Fruit fly (Drosophila melanogaster) whole organism, embryonic: ENCODE results near the gene CG5565.
A peak's percentile ranks its signal among the peaks of the same experiment; 100 is the strongest.

Source experiments
- Ada2b ChIP-seq: fragments of 200-800 bp; sonication (Bioruptor generic); IDR thresholded peaks from 2 replicates; pipeline ENCODE4 v1.3.6; 2022; ENCODE audit warnings: missing biosample characterization, missing genetic modification characterization
- Atf-2 ChIP-seq: fragments of 200-800 bp; sonication (Bioruptor generic); optimal IDR thresholded peaks from 2 replicates; lab custom pipeline; 2016; ENCODE audit warnings: missing biosample characterization, missing genetic modification characterization
- Bdp1 ChIP-seq: fragments of 200-800 bp; sonication (Bioruptor generic); optimal IDR thresholded peaks from 3 replicates; lab custom pipeline; 2016; ENCODE audit warnings: missing biosample characterization, missing genetic modification characterization
- CG10543 ChIP-seq: fragments of 200-800 bp; sonication (Bioruptor generic); optimal IDR thresholded peaks from 3 replicates; lab custom pipeline; 2017; ENCODE audit warnings: missing biosample characterization, mild to moderate bottlenecking, missing genetic modification characterization, moderate library complexity
- CG12104 ChIP-seq: fragments of 200-800 bp; sonication (Bioruptor generic); optimal IDR thresholded peaks from 3 replicates; lab custom pipeline; 2016; ENCODE audit warnings: missing biosample characterization, missing genetic modification characterization
- CG12155 ChIP-seq: fragments of 200-800 bp; sonication (Bioruptor generic); optimal IDR thresholded peaks from 3 replicates; lab custom pipeline; 2016; ENCODE audit warnings: missing biosample characterization, missing genetic modification characterization
- CG13775 ChIP-seq: fragments of 200-800 bp; sonication (Bioruptor generic); optimal IDR thresholded peaks from 3 replicates; lab custom pipeline; 2017; ENCODE audit warnings: missing biosample characterization, mild to moderate bottlenecking, missing genetic modification characterization
- CG15514 ChIP-seq: fragments of 200-800 bp; sonication (Bioruptor generic); optimal IDR thresholded peaks from 3 replicates; lab custom pipeline; 2017; ENCODE audit warnings: missing biosample characterization, missing genetic modification characterization, mild to moderate bottlenecking, moderate library complexity, missing genetic modification reagents
- CG18619 ChIP-seq: fragments of 200-800 bp; sonication (Bioruptor generic); optimal IDR thresholded peaks from 3 replicates; lab custom pipeline; 2017; ENCODE audit warnings: missing biosample characterization, mild to moderate bottlenecking, missing genetic modification characterization
- CG18764 ChIP-seq: fragments of 200-800 bp; sonication (Bioruptor generic); optimal IDR thresholded peaks from 3 replicates; lab custom pipeline; 2016; ENCODE audit warnings: missing biosample characterization, missing genetic modification characterization
- CG2202 ChIP-seq: fragments of 200-800 bp; sonication (Bioruptor generic); optimal IDR thresholded peaks from 2 replicates; lab custom pipeline; 2018; ENCODE audit warnings: missing biosample characterization, mild to moderate bottlenecking, missing genetic modification characterization
- CG32532 ChIP-seq: fragments of 200-800 bp; sonication (Bioruptor generic); IDR thresholded peaks from 2 replicates; pipeline ENCODE4 v1.3.6; 2022; ENCODE audit warnings: missing biosample characterization, missing genetic modification characterization
- CG32772 ChIP-seq: fragments of 200-800 bp; sonication (Bioruptor generic); IDR thresholded peaks from 2 replicates; pipeline ENCODE4 v1.3.6; 2022; ENCODE audit warnings: missing biosample characterization, missing genetic modification characterization
- CG34376 ChIP-seq: fragments of 200-800 bp; sonication (Bioruptor generic); optimal IDR thresholded peaks from 2 replicates; lab custom pipeline; 2018; ENCODE audit warnings: missing biosample characterization, mild to moderate bottlenecking, missing genetic modification characterization
- CG4328 ChIP-seq: fragments of 200-800 bp; sonication (Bioruptor generic); optimal IDR thresholded peaks from 3 replicates; lab custom pipeline; 2017; ENCODE audit warnings: missing biosample characterization, missing genetic modification reagents, missing genetic modification characterization
- CG8765 ChIP-seq: fragments of 200-800 bp; sonication (Bioruptor generic); IDR thresholded peaks from 2 replicates; pipeline ENCODE4 v1.3.6; 2022; ENCODE audit warnings: missing biosample characterization, missing genetic modification characterization
- CTCF ChIP-seq: fragments of 200-800 bp; sonication (Bioruptor generic); optimal IDR thresholded peaks from 2 replicates; lab custom pipeline; 2017; ENCODE audit warnings: missing biosample characterization, mild to moderate bottlenecking, missing genetic modification characterization, moderate library complexity
- Dek ChIP-seq: fragments of 200-800 bp; sonication (Bioruptor generic); optimal IDR thresholded peaks from 3 replicates; lab custom pipeline; 2019; ENCODE audit warnings: missing biosample characterization, mild to moderate bottlenecking, missing genetic modification characterization, moderate library complexity
- Doc2 ChIP-seq: fragments of 200-800 bp; sonication (Bioruptor generic); IDR thresholded peaks from 2 replicates; pipeline ENCODE4 v1.3.6; 2022; ENCODE audit warnings: missing biosample characterization, missing genetic modification characterization
- Doc3 ChIP-seq: fragments of 200-800 bp; sonication (Bioruptor generic); IDR thresholded peaks from 3 replicates; pipeline ENCODE4 v1.3.6; 2022; ENCODE audit warnings: missing biosample characterization, missing genetic modification characterization; ENCODE audit not compliant: partially characterized antibody
- ERR ChIP-seq: fragments of 200-800 bp; sonication (Bioruptor generic); optimal IDR thresholded peaks from 2 replicates; lab custom pipeline; 2016; ENCODE audit warnings: missing biosample characterization, missing genetic modification characterization
- Gug ChIP-seq: fragments of 200-800 bp; sonication (Bioruptor generic); IDR thresholded peaks from 4 replicates; pipeline ENCODE4 v1.3.6; 2022; ENCODE audit warnings: missing biosample characterization, missing genetic modification characterization
- HLH3B ChIP-seq: fragments of 200-800 bp; sonication (Bioruptor generic); IDR thresholded peaks from 2 replicates; pipeline ENCODE4 v1.3.6; 2022; ENCODE audit warnings: missing biosample characterization, missing genetic modification characterization
- MBD-R2 ChIP-seq: fragments of 200-800 bp; sonication (Bioruptor generic); IDR thresholded peaks from 2 replicates; pipeline ENCODE4 v1.3.6; 2022; ENCODE audit warnings: missing biosample characterization, missing genetic modification characterization
- NFAT ChIP-seq: fragments of 200-800 bp; sonication (Bioruptor generic); IDR thresholded peaks from 2 replicates; pipeline ENCODE4 v1.3.6; 2022; ENCODE audit warnings: missing biosample characterization, missing genetic modification characterization
- Ptx1 ChIP-seq: fragments of 200-800 bp; sonication (Bioruptor generic); IDR thresholded peaks from 2 replicates; pipeline ENCODE4 v1.3.6; 2022; ENCODE audit warnings: missing biosample characterization, missing genetic modification characterization
- Sry-δ ChIP-seq: fragments of 200-800 bp; sonication (Bioruptor generic); optimal IDR thresholded peaks from 2 replicates; lab custom pipeline; 2016; ENCODE audit warnings: missing biosample characterization, missing genetic modification characterization
- Vsx1 ChIP-seq: fragments of 200-800 bp; sonication (Bioruptor generic); optimal IDR thresholded peaks from 2 replicates; lab custom pipeline; 2017; ENCODE audit warnings: missing biosample characterization, mild to moderate bottlenecking, missing genetic modification characterization, missing genetic modification reagents
- Xbp1 ChIP-seq: fragments of 200-800 bp; sonication (Bioruptor generic); optimal IDR thresholded peaks from 3 replicates; lab custom pipeline; 2016; ENCODE audit warnings: missing biosample characterization, mild to moderate bottlenecking, missing genetic modification characterization
- amos ChIP-seq: fragments of 200-800 bp; sonication (Bioruptor generic); IDR thresholded peaks from 2 replicates; pipeline ENCODE4 v1.3.6; 2022; ENCODE audit warnings: missing biosample characterization, missing genetic modification characterization; ENCODE audit not compliant: partially characterized antibody
- aop ChIP-seq: fragments of 200-800 bp; sonication (Bioruptor generic); IDR thresholded peaks from 2 replicates; pipeline ENCODE4 v1.3.6; 2022; ENCODE audit warnings: missing biosample characterization, missing genetic modification characterization
- br ChIP-seq: fragments of >200 bp; optimal IDR thresholded peaks from 2 replicates; lab custom pipeline; 2017
- chn ChIP-seq: fragments of 200-800 bp; sonication (Bioruptor generic); optimal IDR thresholded peaks from 2 replicates; lab custom pipeline; 2016; ENCODE audit warnings: missing biosample characterization, missing genetic modification characterization
- crc ChIP-seq: fragments of 200-800 bp; sonication (Bioruptor generic); optimal IDR thresholded peaks from 2 replicates; lab custom pipeline; 2016; ENCODE audit warnings: missing biosample characterization, missing genetic modification characterization
- disco-r ChIP-seq: fragments of 200-800 bp; sonication (Bioruptor generic); optimal IDR thresholded peaks from 2 replicates; lab custom pipeline; 2016; ENCODE audit warnings: missing biosample characterization, missing genetic modification characterization
- exex ChIP-seq: fragments of 200-800 bp; sonication (Bioruptor generic); optimal IDR thresholded peaks from 4 replicates; lab custom pipeline; 2018; ENCODE audit warnings: missing biosample characterization, mild to moderate bottlenecking, missing genetic modification characterization, moderate library complexity
- ftz-f1 ChIP-seq: fragments of 200-800 bp; sonication (Bioruptor generic); optimal IDR thresholded peaks from 2 replicates; lab custom pipeline; 2016; ENCODE audit warnings: missing biosample characterization, missing genetic modification characterization
- gcm ChIP-seq: fragments of 200-800 bp; sonication (Bioruptor generic); optimal IDR thresholded peaks from 2 replicates; lab custom pipeline; 2019; ENCODE audit warnings: missing biosample characterization, mild to moderate bottlenecking, missing genetic modification characterization, moderate library complexity
- hth ChIP-seq: fragments of >200 bp; optimal IDR thresholded peaks from 2 replicates; lab custom pipeline; 2017; ENCODE audit warnings: inconsistent platforms
- jing ChIP-seq: fragments of 200-800 bp; sonication (Bioruptor generic); optimal IDR thresholded peaks from 2 replicates; lab custom pipeline; 2018; ENCODE audit warnings: missing biosample characterization, mild to moderate bottlenecking, missing genetic modification characterization
- kah ChIP-seq: fragments of 200-800 bp; sonication (Bioruptor generic); optimal IDR thresholded peaks from 2 replicates; lab custom pipeline; 2018; ENCODE audit warnings: missing biosample characterization, mild to moderate bottlenecking, missing genetic modification characterization
- ken ChIP-seq: fragments of 200-800 bp; sonication (Bioruptor generic); IDR thresholded peaks from 3 replicates; pipeline ENCODE4 v1.3.6; 2022; ENCODE audit warnings: missing biosample characterization, missing genetic modification characterization
- lbe ChIP-seq: fragments of 200-800 bp; sonication (Bioruptor generic); optimal IDR thresholded peaks from 2 replicates; lab custom pipeline; 2016; ENCODE audit warnings: missing biosample characterization, mild to moderate bottlenecking, missing genetic modification characterization
- lilli ChIP-seq: fragments of 200-800 bp; sonication (Bioruptor generic); optimal IDR thresholded peaks from 3 replicates; lab custom pipeline; 2016; ENCODE audit warnings: missing biosample characterization, missing genetic modification characterization
- pb ChIP-seq: fragments of 200-800 bp; sonication (Bioruptor generic); optimal IDR thresholded peaks from 3 replicates; lab custom pipeline; 2016; ENCODE audit warnings: missing biosample characterization, missing genetic modification characterization
- pnt ChIP-seq: fragments of 200-800 bp; sonication (Bioruptor generic); optimal IDR thresholded peaks from 3 replicates; lab custom pipeline; 2016; ENCODE audit warnings: missing biosample characterization, missing genetic modification characterization
- tio ChIP-seq: fragments of 200-800 bp; sonication (Bioruptor generic); optimal IDR thresholded peaks from 2 replicates; lab custom pipeline; 2017; ENCODE audit warnings: missing biosample characterization, missing genetic modification characterization, inconsistent platforms
- trem ChIP-seq: fragments of 200-800 bp; optimal IDR thresholded peaks from 3 replicates; lab custom pipeline; 2019; ENCODE audit warnings: missing biosample characterization, mild to moderate bottlenecking, missing genetic modification characterization, moderate library complexity
- vnd ChIP-seq: fragments of 200-800 bp; sonication (Bioruptor generic); IDR thresholded peaks from 3 replicates; pipeline ENCODE4 v1.3.6; 2022; ENCODE audit warnings: missing biosample characterization, missing genetic modification characterization; ENCODE audit not compliant: partially characterized antibody
- yki ChIP-seq: fragments of >200 bp; optimal IDR thresholded peaks from 3 replicates; lab custom pipeline; 2018
- zen2 ChIP-seq: fragments of 200-800 bp; sonication (Bioruptor generic); IDR thresholded peaks from 3 replicates; pipeline ENCODE4 v1.3.6; 2022; ENCODE audit warnings: missing biosample characterization, missing genetic modification characterization; ENCODE audit not compliant: partially characterized antibody

The CG5565 gene

dm6 chr2L:1361771-1362632 is 6.3 kb upstream of the CG5565 start, which contains the start of gene NLaz (continued):
- peak; percentile 45; the same call in 1 of the 2 replicates for TF ChIP-seq Ada2b (GFP tag; lab: Robert Waterston, UW)
- peak; percentile 25 for TF ChIP-seq lilli
- peak; percentile 45 for TF ChIP-seq CG18619
- TF ChIP-seq NFAT (GFP tag; lab: Robert Waterston, UW): peak; percentile 68
- TF ChIP-seq CG18764 (GFP tag; lab: Kevin White, UChicago): no peak
- no peak for TF ChIP-seq tio (GFP tag; lab: Kevin White, UChicago)
- TF ChIP-seq ERR (GFP tag; lab: Kevin White, UChicago): no peak
- no peak for TF ChIP-seq Atf-2 (GFP tag; lab: Kevin White, UChicago)
- TF ChIP-seq ken: peak; percentile 83; the same call in 2 of the 3 replicates
- no peak for TF ChIP-seq chn (GFP tag; lab: Kevin White, UChicago)
- no peak for TF ChIP-seq trem (tag; lab: Kevin White, UChicago)
- TF ChIP-seq br (lab: Kevin White, UChicago): no peak
- TF ChIP-seq exex (tag; lab: Kevin White, UChicago): no peak
- TF ChIP-seq CTCF (GFP tag; lab: Kevin White, UChicago): peak; percentile 97
- TF ChIP-seq CG10543: no peak
- no peak for TF ChIP-seq lbe
- peak; percentile 53 for TF ChIP-seq Xbp1 (GFP tag; lab: Kevin White, UChicago)
- no peak for TF ChIP-seq CG2202 (tag; lab: Kevin White, UChicago)
- no peak for TF ChIP-seq aop (GFP tag; lab: Robert Waterston, UW)
- TF ChIP-seq zen2 (GFP tag; lab: Robert Waterston, UW): no peak
- peak; percentile 56; the same call in 1 of the 2 replicates for TF ChIP-seq HLH3B (GFP tag; lab: Robert Waterston, UW)
- TF ChIP-seq CG15514 (GFP tag; lab: Kevin White, UChicago): no peak
- no peak for TF ChIP-seq hth (lab: Kevin White, UChicago)
- peak; percentile 77 for TF ChIP-seq Ptx1
- TF ChIP-seq Sry-δ (GFP tag; lab: Kevin White, UChicago): no peak
- no peak for TF ChIP-seq Vsx1
- no peak for TF ChIP-seq Doc2 (GFP tag; lab: Robert Waterston, UW)
- TF ChIP-seq disco-r: no peak
- TF ChIP-seq MBD-R2 (GFP tag; lab: Robert Waterston, UW): no peak
- TF ChIP-seq pb: no peak
- no peak for TF ChIP-seq gcm
- TF ChIP-seq CG12155 (GFP tag; lab: Kevin White, UChicago): peak; percentile 4
- TF ChIP-seq Dek (tag; lab: Kevin White, UChicago): no peak
- TF ChIP-seq pnt: no peak
- TF ChIP-seq ftz-f1 (GFP tag; lab: Kevin White, UChicago): no peak
- TF ChIP-seq jing (GFP tag; lab: Kevin White, UChicago): no peak
- TF ChIP-seq Gug: peak; percentile 56; the same call in 2 of the 4 replicates
- no peak for TF ChIP-seq kah (GFP tag; lab: Kevin White, UChicago)
- TF ChIP-seq vnd: no peak
- no peak for TF ChIP-seq Doc3 (GFP tag; lab: Robert Waterston, UW)
- no peak for TF ChIP-seq yki (lab: Kevin White, UChicago)
- no peak for TF ChIP-seq CG12104 (GFP tag; lab: Kevin White, UChicago)
- TF ChIP-seq Bdp1 (GFP tag; lab: Kevin White, UChicago): no peak
- no peak for TF ChIP-seq CG4328
- peak; percentile 7; the same call in 1 of the 2 replicates for TF ChIP-seq CG32772
- peak; percentile 62; the same call in 1 of the 2 replicates for TF ChIP-seq CG32532 (GFP tag; lab: Robert Waterston, UW)
- no peak for TF ChIP-seq crc (GFP tag; lab: Kevin White, UChicago)
- TF ChIP-seq CG13775 (GFP tag; lab: Kevin White, UChicago): no peak
- no peak for TF ChIP-seq amos
- no peak for TF ChIP-seq CG34376 (GFP tag; lab: Kevin White, UChicago)
- TF ChIP-seq CG8765 (GFP tag; lab: Robert Waterston, UW): no peak
